Worm (Caenorhabditis elegans) whole organism, L1 larva: ENCODE data around the gene M04B2.2.

Experiments
- C34B4.2 ChIP-seq: sonication (generic microtip); optimal IDR thresholded peaks from 2 replicates; lab custom pipeline; 2017; ENCODE audit warnings: mild to moderate bottlenecking, missing genetic modification characterization, missing compliant biosample characterization
- dsc-1 ChIP-seq: sonication (generic microtip); optimal IDR thresholded peaks from 2 replicates; lab custom pipeline; 2016; ENCODE audit warnings: mild to moderate bottlenecking, missing genetic modification characterization, missing compliant biosample characterization
- elt-2 ChIP-seq: sonication (generic microtip); optimal IDR thresholded peaks from 2 replicates; lab custom pipeline; 2016; ENCODE audit warnings: missing genetic modification characterization, mild to moderate bottlenecking, inconsistent platforms, missing compliant biosample characterization, missing genetic modification reagents
- lin-14 ChIP-seq: fragments of 200-800 bp; sonication (Bioruptor generic); optimal IDR thresholded peaks from 2 replicates; lab custom pipeline; 2018; ENCODE audit warnings: mild to moderate bottlenecking, missing genetic modification characterization, moderate library complexity, missing compliant biosample characterization
- lsy-2 ChIP-seq, 2 experiments: fragments of 150-350 bp; optimal IDR thresholded peaks; 2 replicates each; lab custom pipeline; 2014; ENCODE audit warnings: missing biosample characterization in 2 of 2, missing genetic modification characterization in 2 of 2
- mdl-1 ChIP-seq, 2 experiments: fragments of 150-350 bp; optimal IDR thresholded peaks; 2 replicates each; lab custom pipeline; 2014 to 2017; ENCODE audit warnings: missing biosample characterization in 2 of 2, missing genetic modification characterization in 2 of 2, inconsistent platforms in 1 of 2
- mef-2 ChIP-seq: fragments of 150-350 bp; optimal IDR thresholded peaks from 2 replicates; lab custom pipeline; 2014; ENCODE audit warnings: missing biosample characterization, missing genetic modification characterization
- mep-1 ChIP-seq: fragments of 150-350 bp; optimal IDR thresholded peaks from 2 replicates; lab custom pipeline; 2014; ENCODE audit warnings: missing biosample characterization, missing genetic modification characterization
- nhr-71 ChIP-seq: sonication (generic microtip); optimal IDR thresholded peaks from 2 replicates; lab custom pipeline; 2016; ENCODE audit warnings: mild to moderate bottlenecking, missing genetic modification characterization, moderate library complexity, missing compliant biosample characterization
- nhr-90 ChIP-seq: sonication (generic microtip); optimal IDR thresholded peaks from 2 replicates; lab custom pipeline; 2016; ENCODE audit warnings: mild to moderate bottlenecking, missing genetic modification characterization, missing compliant biosample characterization; ENCODE audit not compliant: poor library complexity
- rnt-1 ChIP-seq: sonication (generic microtip); optimal IDR thresholded peaks from 2 replicates; lab custom pipeline; 2016; ENCODE audit warnings: mild to moderate bottlenecking, missing genetic modification characterization, moderate library complexity, missing compliant biosample characterization
- unc-130 ChIP-seq: fragments of 150-350 bp; optimal IDR thresholded peaks from 2 replicates; lab custom pipeline; 2017; ENCODE audit warnings: missing biosample characterization, missing genetic modification characterization, inconsistent platforms
- vab-15 ChIP-seq: sonication (generic microtip); optimal IDR thresholded peaks from 2 replicates; lab custom pipeline; 2017; ENCODE audit warnings: missing genotype, mild to moderate bottlenecking, missing genetic modification characterization, missing compliant biosample characterization

Gene M04B2.2

ce11 chrIV:11572524-11572923 lies 44.7 kb downstream of the M04B2.2 start:
- peak; percentile 46 for TF ChIP-seq rnt-1 (tag; lab: Kevin White, UChicago)
- TF ChIP-seq vab-15 = no peak
- TF ChIP-seq C34B4.2 (tag; lab: Kevin White, UChicago) = no peak
- TF ChIP-seq lsy-2 (tag; optimal IDR thresholded peaks at IDR 0.05; lab: Kevin White, UChicago) = peak in 1 of 2 experiments; percentile 2
- no peak for TF ChIP-seq mdl-1 (tag; optimal IDR thresholded peaks at IDR 0.05; lab: Kevin White, UChicago)
- peak; percentile 66 for TF ChIP-seq dsc-1 (tag; lab: Kevin White, UChicago)
- TF ChIP-seq mep-1 (tag; lab: Kevin White, UChicago) = no peak
- TF ChIP-seq nhr-71 (tag; lab: Kevin White, UChicago) = peak; percentile 26
- TF ChIP-seq lin-14 = peak; percentile 55
- no peak for TF ChIP-seq mef-2 (tag; lab: Kevin White, UChicago)
- TF ChIP-seq unc-130 (tag; lab: Kevin White, UChicago) = peak; percentile 8
- TF ChIP-seq, all 84 proteins: peak for 6

- peak; percentile 25 for TF ChIP-seq lin-14
- TF ChIP-seq mef-2 (tag; lab: Kevin White, UChicago) = no peak
Observed at ce11 chrIV:11574331-11574730, 46.5 kb downstream of the M04B2.2 start.

ce11 chrIV:11578492-11578891 lies 50.6 kb downstream of the M04B2.2 start, which contains the start of gene rib-1:
Gene rib-1, plus strand, starts transcription at chrIV:11578792.
- TF ChIP-seq nhr-90 (no peak), elt-2 (tag; lab: Kevin White, UChicago) (no peak), dsc-1 (tag; lab: Kevin White, UChicago) (peak; percentile 60)
